Fruit fly (Drosophila melanogaster) whole organism, embryonic: ENCODE results near the gene CG8301.

Experiments used
- Antp ChIP-seq: fragments of 200-800 bp; sonication (Bioruptor generic); optimal IDR thresholded peaks from 3 replicates; lab custom pipeline; 2016; ENCODE audit warnings: missing biosample characterization, missing genetic modification characterization
- Awh ChIP-seq: fragments of 200-800 bp; sonication (Bioruptor generic); IDR thresholded peaks from 2 replicates; pipeline ENCODE4, ENCODE4 v1.3.6; 2022; ENCODE audit warnings: missing biosample characterization, missing genetic modification characterization
- B-H1 ChIP-seq: fragments of 200-800 bp; sonication (Bioruptor generic); IDR thresholded peaks from 3 replicates; pipeline ENCODE4 v1.3.6; 2022; ENCODE audit warnings: missing biosample characterization, missing genetic modification characterization
- CG10565 ChIP-seq: fragments of 200-800 bp; sonication (Bioruptor generic); optimal IDR thresholded peaks from 3 replicates; lab custom pipeline; 2016; ENCODE audit warnings: missing biosample characterization, mild to moderate bottlenecking, missing genetic modification characterization
- CG11093 ChIP-seq: fragments of 200-800 bp; sonication (Bioruptor generic); IDR thresholded peaks from 3 replicates; pipeline ENCODE4 v1.3.6; 2022; ENCODE audit warnings: missing biosample characterization, missing genetic modification characterization
- CG11560 ChIP-seq: fragments of 200-800 bp; sonication (Bioruptor generic); IDR thresholded peaks from 3 replicates; pipeline ENCODE4 v1.3.6; 2022; ENCODE audit warnings: missing biosample characterization, missing genetic modification characterization
- CG11695 ChIP-seq: fragments of 200-800 bp; sonication (Bioruptor generic); IDR thresholded peaks from 3 replicates; pipeline ENCODE4 v1.3.6; 2022; ENCODE audit warnings: missing biosample characterization, missing genetic modification characterization
- CG14860 ChIP-seq: fragments of 200-800 bp; sonication (Bioruptor generic); IDR thresholded peaks from 3 replicates; pipeline ENCODE4 v1.3.6; 2022; ENCODE audit warnings: missing biosample characterization, missing genetic modification characterization; ENCODE audit not compliant: partially characterized antibody
- CG15696 ChIP-seq: fragments of 200-800 bp; sonication (Bioruptor generic); optimal IDR thresholded peaks from 2 replicates; lab custom pipeline; 2019; ENCODE audit warnings: missing biosample characterization, mild to moderate bottlenecking, missing genetic modification characterization, moderate library complexity
- CG17802 ChIP-seq: fragments of 200-800 bp; sonication (Bioruptor generic); optimal IDR thresholded peaks from 2 replicates; lab custom pipeline; 2018; ENCODE audit warnings: missing biosample characterization, mild to moderate bottlenecking, missing genetic modification characterization, moderate library complexity
- CG31441 ChIP-seq: fragments of 200-800 bp; sonication (Bioruptor generic); IDR thresholded peaks from 2 replicates; pipeline ENCODE4 v1.3.6; 2022; ENCODE audit warnings: missing biosample characterization, missing genetic modification characterization
- CG34376 ChIP-seq: fragments of 200-800 bp; sonication (Bioruptor generic); optimal IDR thresholded peaks from 2 replicates; lab custom pipeline; 2018; ENCODE audit warnings: missing biosample characterization, mild to moderate bottlenecking, missing genetic modification characterization
- CG3847 ChIP-seq: fragments of 200-800 bp; sonication (Bioruptor generic); IDR thresholded peaks from 2 replicates; pipeline ENCODE4 v1.3.6; 2022; ENCODE audit warnings: missing biosample characterization, missing genetic modification characterization
- CG3995 ChIP-seq: fragments of 200-800 bp; sonication (Bioruptor generic); optimal IDR thresholded peaks from 3 replicates; lab custom pipeline; 2016; ENCODE audit warnings: missing biosample characterization, missing genetic modification characterization
- CG4328 ChIP-seq: fragments of 200-800 bp; sonication (Bioruptor generic); optimal IDR thresholded peaks from 3 replicates; lab custom pipeline; 2017; ENCODE audit warnings: missing biosample characterization, missing genetic modification reagents, missing genetic modification characterization
- CG4404 ChIP-seq: fragments of 200-800 bp; sonication (Bioruptor generic); IDR thresholded peaks from 2 replicates; pipeline ENCODE4 v1.3.6; 2022; ENCODE audit warnings: missing biosample characterization, missing genetic modification characterization
- CG5953 ChIP-seq: fragments of 200-800 bp; sonication (Bioruptor generic); IDR thresholded peaks from 2 replicates; pipeline ENCODE4 v1.3.6; 2022; ENCODE audit warnings: missing biosample characterization, missing genetic modification characterization
- CG8388 ChIP-seq: fragments of 200-800 bp; sonication (Bioruptor generic); optimal IDR thresholded peaks from 2 replicates; lab custom pipeline; 2019; ENCODE audit warnings: missing biosample characterization, mild to moderate bottlenecking, missing genetic modification characterization, moderate library complexity
- D19A ChIP-seq: fragments of 200-800 bp; optimal IDR thresholded peaks from 3 replicates; lab custom pipeline; 2019; ENCODE audit warnings: missing biosample characterization, mild to moderate bottlenecking, missing genetic modification characterization, moderate library complexity
- Dbx ChIP-seq: fragments of 200-800 bp; sonication (Bioruptor generic); IDR thresholded peaks from 3 replicates; pipeline ENCODE4 v1.3.6; 2022; ENCODE audit warnings: missing biosample characterization, missing genetic modification characterization
- Dll ChIP-seq: fragments of 200-800 bp; sonication (Bioruptor generic); IDR thresholded peaks from 4 replicates; pipeline ENCODE4 v1.3.6; 2022; ENCODE audit warnings: missing biosample characterization, missing genetic modification characterization; ENCODE audit not compliant: partially characterized antibody
- Doc3 ChIP-seq: fragments of 200-800 bp; sonication (Bioruptor generic); IDR thresholded peaks from 3 replicates; pipeline ENCODE4 v1.3.6; 2022; ENCODE audit warnings: missing biosample characterization, missing genetic modification characterization; ENCODE audit not compliant: partially characterized antibody
- Fer3 ChIP-seq: fragments of 200-800 bp; sonication (Bioruptor generic); optimal IDR thresholded peaks from 2 replicates; lab custom pipeline; 2018; ENCODE audit warnings: missing biosample characterization, mild to moderate bottlenecking, missing genetic modification characterization, moderate library complexity
- Gug ChIP-seq: fragments of 200-800 bp; sonication (Bioruptor generic); IDR thresholded peaks from 4 replicates; pipeline ENCODE4 v1.3.6; 2022; ENCODE audit warnings: missing biosample characterization, missing genetic modification characterization
- HLH4C ChIP-seq: fragments of 200-800 bp; sonication (Bioruptor generic); IDR thresholded peaks from 3 replicates; pipeline ENCODE4 v1.3.6; 2022; ENCODE audit warnings: missing biosample characterization, missing genetic modification characterization; ENCODE audit not compliant: partially characterized antibody
- Lim3 ChIP-seq: fragments of 200-800 bp; sonication (Bioruptor generic); IDR thresholded peaks from 2 replicates; pipeline ENCODE4 v1.3.6; 2022; ENCODE audit warnings: missing biosample characterization, missing genetic modification characterization
- MESR4 ChIP-seq: fragments of 200-800 bp; sonication (Bioruptor generic); optimal IDR thresholded peaks from 2 replicates; lab custom pipeline; 2018; ENCODE audit warnings: missing biosample characterization, mild to moderate bottlenecking, missing genetic modification characterization, moderate library complexity
- Nf-YB ChIP-seq: fragments of 200-800 bp; sonication (Bioruptor generic); optimal IDR thresholded peaks from 3 replicates; lab custom pipeline; 2019; ENCODE audit warnings: missing biosample characterization, mild to moderate bottlenecking, missing genetic modification characterization, moderate library complexity
- Scr ChIP-seq: fragments of 200-800 bp; sonication (Bioruptor generic); IDR thresholded peaks from 2 replicates; pipeline ENCODE4 v1.3.6; 2022; ENCODE audit warnings: missing biosample characterization, missing genetic modification characterization; ENCODE audit not compliant: partially characterized antibody
- Taf1 ChIP-seq: fragments of 200-800 bp; sonication (Bioruptor generic); IDR thresholded peaks from 2 replicates; pipeline ENCODE4 v1.3.6; 2022; ENCODE audit warnings: missing biosample characterization, missing genetic modification characterization
- ac ChIP-seq: fragments of 200-800 bp; sonication (Bioruptor generic); optimal IDR thresholded peaks from 3 replicates; lab custom pipeline; 2017; ENCODE audit warnings: missing biosample characterization, mild to moderate bottlenecking, missing genetic modification characterization
- bab2 ChIP-seq: fragments of 200-800 bp; sonication (Bioruptor generic); optimal IDR thresholded peaks from 2 replicates; lab custom pipeline; 2016; ENCODE audit warnings: missing biosample characterization, missing genetic modification characterization
- bbx ChIP-seq: fragments of 200-800 bp; sonication (Bioruptor generic); IDR thresholded peaks from 2 replicates; pipeline ENCODE4 v1.3.6; 2022; ENCODE audit warnings: missing biosample characterization, missing genetic modification characterization; ENCODE audit not compliant: partially characterized antibody
- dpn ChIP-seq, 2 experiments: fragments of 200-800 bp; sonication (Bioruptor generic); optimal IDR thresholded peaks; 3 replicates each; lab custom pipeline; 2016; ENCODE audit warnings: missing biosample characterization in 2 of 2, missing genetic modification characterization in 2 of 2
- dysf ChIP-seq: fragments of 200-800 bp; sonication (Bioruptor generic); IDR thresholded peaks from 3 replicates; pipeline ENCODE4 v1.3.6; 2022; ENCODE audit warnings: missing biosample characterization, missing genetic modification characterization
- emc ChIP-seq: fragments of 200-800 bp; sonication (Bioruptor generic); optimal IDR thresholded peaks from 2 replicates; lab custom pipeline; 2016; ENCODE audit warnings: missing biosample characterization, missing genetic modification characterization
- fd3F ChIP-seq: fragments of 200-800 bp; sonication (Bioruptor generic); optimal IDR thresholded peaks from 2 replicates; lab custom pipeline; 2018; ENCODE audit warnings: missing biosample characterization, mild to moderate bottlenecking, missing genetic modification characterization, moderate library complexity
- grau ChIP-seq: fragments of 200-800 bp; optimal IDR thresholded peaks from 3 replicates; lab custom pipeline; 2019; ENCODE audit warnings: missing biosample characterization, mild to moderate bottlenecking, missing genetic modification characterization, moderate library complexity
- gt ChIP-seq: fragments of 200-800 bp; sonication (Bioruptor generic); IDR thresholded peaks from 2 replicates; pipeline ENCODE4 v1.3.6; 2022; ENCODE audit warnings: missing biosample characterization, missing genetic modification characterization
- hbn ChIP-seq: fragments of 200-800 bp; sonication (Bioruptor generic); IDR thresholded peaks from 2 replicates; pipeline ENCODE4 v1.3.6; 2022; ENCODE audit warnings: missing biosample characterization, missing genetic modification characterization; ENCODE audit not compliant: partially characterized antibody
- jumu ChIP-seq: fragments of 200-800 bp; sonication (Bioruptor generic); optimal IDR thresholded peaks from 3 replicates; lab custom pipeline; 2016; ENCODE audit warnings: missing biosample characterization, missing genetic modification characterization
- ken ChIP-seq: fragments of 200-800 bp; sonication (Bioruptor generic); IDR thresholded peaks from 3 replicates; pipeline ENCODE4 v1.3.6; 2022; ENCODE audit warnings: missing biosample characterization, missing genetic modification characterization
- onecut ChIP-seq: fragments of 200-800 bp; sonication (Bioruptor generic); IDR thresholded peaks from 2 replicates; pipeline ENCODE4 v1.3.6; 2022; ENCODE audit warnings: missing biosample characterization, missing genetic modification characterization
- org-1 ChIP-seq: fragments of 200-800 bp; sonication (Bioruptor generic); optimal IDR thresholded peaks from 2 replicates; lab custom pipeline; 2017; ENCODE audit warnings: missing biosample characterization, missing genetic modification characterization
- pita ChIP-seq: fragments of 200-800 bp; sonication (Bioruptor generic); optimal IDR thresholded peaks from 2 replicates; lab custom pipeline; 2017; ENCODE audit warnings: missing biosample characterization, mild to moderate bottlenecking, missing genetic modification characterization
- pum ChIP-seq: fragments of 200-800 bp; sonication (Bioruptor generic); optimal IDR thresholded peaks from 2 replicates; lab custom pipeline; 2016; ENCODE audit warnings: missing biosample characterization, missing genetic modification characterization
- ro ChIP-seq: fragments of 200-800 bp; sonication (Bioruptor generic); IDR thresholded peaks from 2 replicates; pipeline ENCODE4 v1.3.6; 2022; ENCODE audit warnings: missing biosample characterization, missing genetic modification characterization
- seq ChIP-seq: fragments of 200-800 bp; sonication (Bioruptor generic); IDR thresholded peaks from 2 replicates; pipeline ENCODE4 v1.3.6; 2022; ENCODE audit warnings: missing biosample characterization, missing genetic modification characterization
- unpg ChIP-seq: fragments of 200-800 bp; sonication (Bioruptor generic); optimal IDR thresholded peaks from 3 replicates; lab custom pipeline; 2018; ENCODE audit warnings: missing biosample characterization, mild to moderate bottlenecking, missing genetic modification characterization, moderate library complexity

CG8301 gene

dm6 chr3R:9559413-9560014 lies 21.6 kb upstream of the CG8301 start, which contains the start of the genes AP-1mu and MBD-like:
Gene AP-1mu, minus strand, starts transcription at chr3R:9559525.
Gene MBD-like, plus strand, starts transcription at chr3R:9559760.
- TF ChIP-seq Lim3 (GFP tag; lab: Robert Waterston, UW) (no peak), hbn (peak; percentile 49), CG4404 (peak; percentile 73), ken (peak; percentile 65; the same call in 2 of the 3 replicates), bab2 (peak; percentile 62), dysf (GFP tag; lab: Robert Waterston, UW) (peak; percentile 63; the same call in 1 of the 3 replicates), emc (peak; percentile 1), HLH4C (GFP tag; lab: Robert Waterston, UW) (no peak), pum (peak; percentile 57), Awh (GFP tag; lab: Robert Waterston, UW) (no peak), CG11093 (GFP tag; lab: Robert Waterston, UW) (peak; percentile 44; the same call in 1 of the 3 replicates), CG34376 (GFP tag; lab: Kevin White, UChicago) (peak; percentile 68), Antp (GFP tag; lab: Kevin White, UChicago) (peak; percentile 63), MESR4 (GFP tag; lab: Kevin White, UChicago) (peak; percentile 78), Dbx (peak; percentile 12; the same call in 1 of the 3 replicates), Scr (GFP tag; lab: Robert Waterston, UW) (peak; percentile 56), CG5953 (GFP tag; lab: Robert Waterston, UW) (no peak), Fer3 (tag; lab: Kevin White, UChicago) (peak; percentile 53), seq (no peak), Doc3 (no peak), Dll (GFP tag; lab: Robert Waterston, UW) (peak; percentile 61; the same call in 1 of the 4 replicates), ro (no peak), CG31441 (GFP tag; lab: Robert Waterston, UW) (peak; percentile 69), Taf1 (GFP tag; lab: Robert Waterston, UW) (peak; percentile 48; the same call in 1 of the 2 replicates), gt (GFP tag; lab: Robert Waterston, UW) (0 out of 2 replicates have a peak, but pooled peaks have one; percentile 14), grau (tag; lab: Kevin White, UChicago) (peak; percentile 69), fd3F (GFP tag; lab: Kevin White, UChicago) (peak; percentile 39), Nf-YB (GFP tag; lab: Kevin White, UChicago) (peak; percentile 18), CG4328 (GFP tag; lab: Kevin White, UChicago) (peak; percentile 21), org-1 (no peak), CG14860 (no peak), unpg (GFP tag; lab: Kevin White, UChicago) (peak; percentile 66), ac (GFP tag; lab: Kevin White, UChicago) (no peak), B-H1 (GFP tag; lab: Robert Waterston, UW) (peak; percentile 47; the same call in 2 of the 3 replicates), bbx (GFP tag; lab: Robert Waterston, UW) (no peak; the same call in 1 of the 2 replicates), CG8388 (GFP tag; lab: Kevin White, UChicago) (peak; percentile 27), D19A (tag; lab: Kevin White, UChicago) (no peak), CG3847 (peak; percentile 88), CG17802 (tag; lab: Kevin White, UChicago) (peak; percentile 17), dpn (GFP tag; optimal IDR thresholded peaks at IDR 0.05; lab: Kevin White, UChicago) (peak; percentile 62 to 75), pita (no peak), CG15696 (tag; lab: Kevin White, UChicago) (peak; percentile 57), CG10565 (GFP tag; lab: Kevin White, UChicago) (no peak), onecut (peak; percentile 7; the same call in 1 of the 2 replicates), CG3995 (GFP tag; lab: Kevin White, UChicago) (peak; percentile 51), jumu (GFP tag; lab: Kevin White, UChicago) (peak; percentile 69), CG11560 (no peak), CG11695 (GFP tag; lab: Robert Waterston, UW) (no peak), Gug (peak; percentile 61; the same call in 3 of the 4 replicates)
